Fruit fly (Drosophila melanogaster) whole organism, embryonic: ENCODE results near the gene cni.

ENCODE experiments used
- Ada2b ChIP-seq: fragments of 200-800 bp; sonication (Bioruptor generic); IDR thresholded peaks from 2 replicates; pipeline ENCODE4 v1.3.6; 2022; ENCODE audit warnings: missing biosample characterization, missing genetic modification characterization
- Atf3 ChIP-seq: fragments of 200-800 bp; sonication (Bioruptor generic); optimal IDR thresholded peaks from 3 replicates; lab custom pipeline; 2016; ENCODE audit warnings: missing biosample characterization, missing genetic modification characterization
- CG10543 ChIP-seq: fragments of 200-800 bp; sonication (Bioruptor generic); optimal IDR thresholded peaks from 3 replicates; lab custom pipeline; 2017; ENCODE audit warnings: missing biosample characterization, mild to moderate bottlenecking, missing genetic modification characterization, moderate library complexity
- CG10565 ChIP-seq: fragments of 200-800 bp; sonication (Bioruptor generic); optimal IDR thresholded peaks from 3 replicates; lab custom pipeline; 2016; ENCODE audit warnings: missing biosample characterization, mild to moderate bottlenecking, missing genetic modification characterization
- CG12659 ChIP-seq: fragments of 200-800 bp; sonication (Bioruptor generic); optimal IDR thresholded peaks from 3 replicates; lab custom pipeline; 2017; ENCODE audit warnings: mild to moderate bottlenecking, missing biosample characterization, missing genetic modification reagents, missing genetic modification characterization
- CG12769 ChIP-seq: fragments of 200-800 bp; sonication (Bioruptor generic); optimal IDR thresholded peaks from 2 replicates; lab custom pipeline; 2019; ENCODE audit warnings: missing biosample characterization, mild to moderate bottlenecking, missing genetic modification characterization, moderate library complexity
- CG13287 ChIP-seq: fragments of 200-800 bp; sonication (Bioruptor generic); IDR thresholded peaks from 2 replicates; pipeline ENCODE4 v1.3.6; 2022; ENCODE audit warnings: missing biosample characterization, missing genetic modification characterization; ENCODE audit not compliant: partially characterized antibody
- CG13424 ChIP-seq: fragments of 200-800 bp; sonication (Bioruptor generic); optimal IDR thresholded peaks from 2 replicates; lab custom pipeline; 2019; ENCODE audit warnings: missing biosample characterization, mild to moderate bottlenecking, missing genetic modification characterization, moderate library complexity
- CG1529 ChIP-seq: fragments of 200-800 bp; sonication (Bioruptor generic); optimal IDR thresholded peaks from 3 replicates; lab custom pipeline; 2018; ENCODE audit warnings: missing biosample characterization, missing genetic modification characterization
- CG1647 ChIP-seq: fragments of 200-800 bp; sonication (Bioruptor generic); optimal IDR thresholded peaks from 3 replicates; lab custom pipeline; 2016; ENCODE audit warnings: missing biosample characterization, missing genetic modification characterization
- CG18599 ChIP-seq: fragments of 200-800 bp; sonication (Bioruptor generic); optimal IDR thresholded peaks from 3 replicates; lab custom pipeline; 2017; ENCODE audit warnings: missing biosample characterization, missing genetic modification characterization, mild to moderate bottlenecking, moderate library complexity, missing genetic modification reagents
- CG30403 ChIP-seq: fragments of 200-800 bp; sonication (Bioruptor generic); optimal IDR thresholded peaks from 3 replicates; lab custom pipeline; 2016; ENCODE audit warnings: missing biosample characterization, missing genetic modification characterization
- CG32767 ChIP-seq: fragments of 200-800 bp; sonication (Bioruptor generic); IDR thresholded peaks from 2 replicates; pipeline ENCODE4 v1.3.6; 2022; ENCODE audit warnings: missing biosample characterization, missing genetic modification characterization
- CG4328 ChIP-seq: fragments of 200-800 bp; sonication (Bioruptor generic); optimal IDR thresholded peaks from 3 replicates; lab custom pipeline; 2017; ENCODE audit warnings: missing biosample characterization, missing genetic modification reagents, missing genetic modification characterization
- CG6791 ChIP-seq: fragments of 200-800 bp; sonication (Bioruptor generic); IDR thresholded peaks from 3 replicates; pipeline ENCODE4 v1.3.6; 2022; ENCODE audit warnings: missing biosample characterization, missing genetic modification characterization; ENCODE audit not compliant: partially characterized antibody
- CG7372 ChIP-seq: fragments of 200-800 bp; sonication (Bioruptor generic); IDR thresholded peaks from 2 replicates; pipeline ENCODE4 v1.3.6; 2022; ENCODE audit warnings: missing biosample characterization, missing genetic modification characterization
- CG8924 ChIP-seq: fragments of 200-800 bp; optimal IDR thresholded peaks from 3 replicates; lab custom pipeline; 2019; ENCODE audit warnings: missing biosample characterization, mild to moderate bottlenecking, missing genetic modification characterization, moderate library complexity
- CHES-1-like ChIP-seq: fragments of 200-800 bp; sonication (Bioruptor generic); optimal IDR thresholded peaks from 2 replicates; lab custom pipeline; 2016; ENCODE audit warnings: missing biosample characterization, missing genetic modification characterization
- CoRest ChIP-seq: fragments of 200-800 bp; sonication (Bioruptor generic); optimal IDR thresholded peaks from 3 replicates; lab custom pipeline; 2018; ENCODE audit warnings: missing biosample characterization, mild to moderate bottlenecking, missing genetic modification characterization, moderate library complexity
- Dip2 ChIP-seq: fragments of 200-800 bp; sonication (Bioruptor generic); IDR thresholded peaks from 2 replicates; pipeline ENCODE4 v1.3.6; 2022; ENCODE audit warnings: missing biosample characterization, missing genetic modification characterization
- ERR ChIP-seq: fragments of 200-800 bp; sonication (Bioruptor generic); optimal IDR thresholded peaks from 2 replicates; lab custom pipeline; 2016; ENCODE audit warnings: missing biosample characterization, missing genetic modification characterization
- Elba2 ChIP-seq: fragments of 200-800 bp; sonication (Bioruptor generic); optimal IDR thresholded peaks from 3 replicates; lab custom pipeline; 2016; ENCODE audit warnings: missing biosample characterization, missing genetic modification characterization
- Fer2 ChIP-seq: fragments of 200-800 bp; sonication (Bioruptor generic); optimal IDR thresholded peaks from 2 replicates; lab custom pipeline; 2018; ENCODE audit warnings: missing biosample characterization, mild to moderate bottlenecking, missing genetic modification characterization, moderate library complexity
- HHEX ChIP-seq: fragments of 200-800 bp; sonication (Bioruptor generic); optimal IDR thresholded peaks from 3 replicates; lab custom pipeline; 2017; ENCODE audit warnings: missing biosample characterization, mild to moderate bottlenecking, missing genetic modification characterization, missing genetic modification reagents
- Mad ChIP-seq: fragments of 200-800 bp; sonication (Bioruptor generic); optimal IDR thresholded peaks from 2 replicates; lab custom pipeline; 2016; ENCODE audit warnings: missing biosample characterization, missing genetic modification characterization
- NFAT ChIP-seq: fragments of 200-800 bp; sonication (Bioruptor generic); IDR thresholded peaks from 2 replicates; pipeline ENCODE4 v1.3.6; 2022; ENCODE audit warnings: missing biosample characterization, missing genetic modification characterization
- Spps ChIP-seq: fragments of 200-800 bp; sonication (Bioruptor generic); optimal IDR thresholded peaks from 2 replicates; lab custom pipeline; 2018; ENCODE audit warnings: missing biosample characterization, mild to moderate bottlenecking, missing genetic modification characterization
- Ssrp ChIP-seq: fragments of 200-800 bp; sonication (Bioruptor generic); optimal IDR thresholded peaks from 2 replicates; lab custom pipeline; 2018; ENCODE audit warnings: missing biosample characterization, mild to moderate bottlenecking, missing genetic modification characterization, moderate library complexity
- Xbp1 ChIP-seq: fragments of 200-800 bp; sonication (Bioruptor generic); optimal IDR thresholded peaks from 3 replicates; lab custom pipeline; 2016; ENCODE audit warnings: missing biosample characterization, mild to moderate bottlenecking, missing genetic modification characterization
- cato ChIP-seq: fragments of 200-800 bp; sonication (Bioruptor generic); optimal IDR thresholded peaks from 2 replicates; lab custom pipeline; 2016; ENCODE audit warnings: missing biosample characterization, missing genetic modification characterization, borderline replicate concordance
- cg ChIP-seq: fragments of 200-800 bp; sonication (Bioruptor generic); optimal IDR thresholded peaks from 3 replicates; lab custom pipeline; 2019; ENCODE audit warnings: missing biosample characterization, mild to moderate bottlenecking, missing genetic modification characterization, moderate library complexity
- dmrt11E ChIP-seq: fragments of 200-800 bp; sonication (Bioruptor generic); optimal IDR thresholded peaks from 3 replicates; lab custom pipeline; 2018; ENCODE audit warnings: missing biosample characterization, mild to moderate bottlenecking, missing genetic modification characterization, moderate library complexity
- dmrt99B ChIP-seq: fragments of 200-800 bp; sonication (Bioruptor generic); optimal IDR thresholded peaks from 2 replicates; lab custom pipeline; 2018; ENCODE audit warnings: missing biosample characterization, mild to moderate bottlenecking, missing genetic modification characterization, moderate library complexity
- emc ChIP-seq: fragments of 200-800 bp; sonication (Bioruptor generic); optimal IDR thresholded peaks from 2 replicates; lab custom pipeline; 2016; ENCODE audit warnings: missing biosample characterization, missing genetic modification characterization
- eve ChIP-seq, 2 experiments: fragments of >200 bp; optimal IDR thresholded peaks; 2 replicates each; lab custom pipeline; 2017; ENCODE audit warnings: missing biosample characterization in 2 of 2, missing genetic modification characterization in 2 of 2
- fd64A ChIP-seq: fragments of 200-800 bp; sonication (Bioruptor generic); optimal IDR thresholded peaks from 3 replicates; lab custom pipeline; 2018; ENCODE audit warnings: missing biosample characterization, mild to moderate bottlenecking, missing genetic modification characterization
- hth ChIP-seq: fragments of >200 bp; optimal IDR thresholded peaks from 2 replicates; lab custom pipeline; 2017; ENCODE audit warnings: inconsistent platforms
- jing ChIP-seq: fragments of 200-800 bp; sonication (Bioruptor generic); optimal IDR thresholded peaks from 2 replicates; lab custom pipeline; 2018; ENCODE audit warnings: missing biosample characterization, mild to moderate bottlenecking, missing genetic modification characterization
- lola ChIP-seq, 3 experiments: fragments of >200 bp in 2 of 3; fragments of 200-800 bp in 1 of 3; sonication (Bioruptor generic) in 1 of 3; optimal IDR thresholded peaks; 2 replicates each; lab custom pipeline; 2017 to 2019; ENCODE audit warnings: missing biosample characterization in 3 of 3, missing genetic modification characterization in 3 of 3, mild to moderate bottlenecking in 1 of 3, moderate library complexity in 1 of 3
- luna ChIP-seq: fragments of 200-800 bp; sonication (Bioruptor generic); optimal IDR thresholded peaks from 2 replicates; lab custom pipeline; 2016; ENCODE audit warnings: missing biosample characterization, missing genetic modification characterization
- org-1 ChIP-seq: fragments of 200-800 bp; sonication (Bioruptor generic); optimal IDR thresholded peaks from 2 replicates; lab custom pipeline; 2017; ENCODE audit warnings: missing biosample characterization, missing genetic modification characterization
- pho ChIP-seq: fragments of 200-800 bp; sonication (Bioruptor generic); optimal IDR thresholded peaks from 2 replicates; lab custom pipeline; 2016; ENCODE audit warnings: missing biosample characterization, missing genetic modification characterization
- pzg ChIP-seq: fragments of 200-800 bp; sonication (Bioruptor generic); optimal IDR thresholded peaks from 3 replicates; lab custom pipeline; 2018; ENCODE audit warnings: missing biosample characterization, mild to moderate bottlenecking, missing genetic modification characterization, moderate library complexity
- slp2 ChIP-seq: fragments of 200-800 bp; sonication (Bioruptor generic); optimal IDR thresholded peaks from 2 replicates; lab custom pipeline; 2016; ENCODE audit warnings: missing biosample characterization, missing genetic modification characterization
- tin ChIP-seq: fragments of 200-800 bp; sonication (Bioruptor generic); optimal IDR thresholded peaks from 3 replicates; lab custom pipeline; 2016; ENCODE audit warnings: missing biosample characterization, missing genetic modification characterization
- tio ChIP-seq: fragments of 200-800 bp; sonication (Bioruptor generic); optimal IDR thresholded peaks from 2 replicates; lab custom pipeline; 2017; ENCODE audit warnings: missing biosample characterization, missing genetic modification characterization, inconsistent platforms
- trem ChIP-seq: fragments of 200-800 bp; optimal IDR thresholded peaks from 3 replicates; lab custom pipeline; 2019; ENCODE audit warnings: missing biosample characterization, mild to moderate bottlenecking, missing genetic modification characterization, moderate library complexity
- vnd ChIP-seq: fragments of 200-800 bp; sonication (Bioruptor generic); IDR thresholded peaks from 3 replicates; pipeline ENCODE4 v1.3.6; 2022; ENCODE audit warnings: missing biosample characterization, missing genetic modification characterization; ENCODE audit not compliant: partially characterized antibody
- zfh2 ChIP-seq: fragments of 200-800 bp; sonication (Bioruptor generic); optimal IDR thresholded peaks from 2 replicates; lab custom pipeline; 2016; ENCODE audit warnings: missing biosample characterization, missing genetic modification characterization

cni gene

DNA sequence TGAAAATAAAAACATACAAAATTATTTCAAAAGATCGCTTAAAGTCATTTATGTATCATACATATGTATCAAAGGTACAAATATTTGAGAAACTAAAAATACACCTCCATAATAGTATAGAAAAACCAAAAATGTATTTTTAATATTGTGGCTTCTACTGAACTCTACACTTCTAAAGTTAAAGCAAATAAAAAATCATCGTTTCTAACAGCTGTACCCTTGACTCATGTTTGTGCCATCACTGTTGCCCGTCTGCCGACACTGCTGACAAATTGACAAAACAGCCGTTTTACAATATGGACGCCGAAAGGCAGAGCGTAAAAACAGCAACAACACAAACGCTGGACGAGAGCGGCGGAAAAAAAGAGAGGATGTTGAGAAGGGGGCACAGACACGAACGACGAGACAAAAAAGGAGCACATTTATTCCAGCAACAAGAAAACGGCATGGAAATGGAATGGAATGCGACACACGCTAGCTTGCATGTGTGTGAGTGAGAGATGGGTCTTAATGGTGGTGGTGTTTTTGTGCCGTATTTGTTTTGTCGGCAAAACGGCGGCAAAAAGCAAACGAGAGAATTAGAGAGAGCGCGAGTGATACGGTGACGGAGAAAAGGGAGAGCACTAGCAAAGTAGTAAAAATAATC lies 24.0 kb downstream of the cni start (continued):
- TF ChIP-seq CG13424 = peak; percentile 82
- peak; percentile 1 for TF ChIP-seq pzg
- peak; percentile 88 for TF ChIP-seq CG12659 (GFP tag; lab: Kevin White, UChicago)
- TF ChIP-seq CG32767 = no peak
- peak; percentile 85 for TF ChIP-seq pho (GFP tag; lab: Kevin White, UChicago)
- TF ChIP-seq Spps (tag; lab: Kevin White, UChicago) = peak; percentile 77
- peak; percentile 52 for TF ChIP-seq cato (GFP tag; lab: Kevin White, UChicago)
- peak; percentile 71 for TF ChIP-seq CG10543 (GFP tag; lab: Kevin White, UChicago)
- peak; percentile 79 for TF ChIP-seq Xbp1 (GFP tag; lab: Kevin White, UChicago)
- TF ChIP-seq tio = peak; percentile 68
- no peak for TF ChIP-seq Ada2b (GFP tag; lab: Robert Waterston, UW)
- TF ChIP-seq NFAT = no peak
- TF ChIP-seq CG7372 (GFP tag; lab: Robert Waterston, UW) = no peak
- peak; percentile 88 for TF ChIP-seq HHEX (GFP tag; lab: Kevin White, UChicago)
- no peak for TF ChIP-seq Elba2 (GFP tag; lab: Kevin White, UChicago)
- peak; percentile 87 for TF ChIP-seq CG8924 (tag; lab: Kevin White, UChicago)
- peak; percentile 85 for TF ChIP-seq dmrt99B (tag; lab: Kevin White, UChicago)
- TF ChIP-seq vnd (GFP tag; lab: Robert Waterston, UW) = no peak
- TF ChIP-seq cg (GFP tag; lab: Kevin White, UChicago) = peak; percentile 88
- TF ChIP-seq CG18599 (GFP tag; lab: Kevin White, UChicago) = peak; percentile 87
- TF ChIP-seq tin (GFP tag; lab: Kevin White, UChicago) = peak; percentile 51
- peak; percentile 80 for TF ChIP-seq CoRest (tag; lab: Kevin White, UChicago)
- TF ChIP-seq Mad (GFP tag; lab: Kevin White, UChicago) = peak; percentile 79
- no peak for TF ChIP-seq luna
- peak; percentile 38 for TF ChIP-seq jing
- no peak for TF ChIP-seq hth (lab: Kevin White, UChicago)
- TF ChIP-seq CHES-1-like (GFP tag; lab: Kevin White, UChicago) = peak; percentile 85
- TF ChIP-seq CG4328 = peak; percentile 71
- peak; percentile 61 for TF ChIP-seq emc (GFP tag; lab: Kevin White, UChicago)
- peak; percentile 70 for TF ChIP-seq CG1529 (GFP tag; lab: Kevin White, UChicago)
- peak; percentile 46 for TF ChIP-seq ERR
- peak; percentile 82 for TF ChIP-seq CG30403 (GFP tag; lab: Kevin White, UChicago)
- TF ChIP-seq Atf3 = peak; percentile 85
- TF ChIP-seq CG13287 = no peak
- peak; percentile 55 for TF ChIP-seq fd64A (GFP tag; lab: Kevin White, UChicago)
- TF ChIP-seq slp2 (GFP tag; lab: Kevin White, UChicago) = peak; percentile 52
- TF ChIP-seq CG10565 (GFP tag; lab: Kevin White, UChicago) = no peak
- TF ChIP-seq lola (GFP tag; optimal IDR thresholded peaks at IDR 0.05; lab: Kevin White, UChicago) = peak in 1 of 3 experiments; percentile 78
- TF ChIP-seq eve (GFP tag; optimal IDR thresholded peaks at IDR 0.05; lab: Kevin White, UChicago) = no peak
- TF ChIP-seq trem (tag; lab: Kevin White, UChicago) = peak; percentile 79
- TF ChIP-seq zfh2 (GFP tag; lab: Kevin White, UChicago) = peak; percentile 87
- peak; percentile 81 for TF ChIP-seq dmrt11E
- TF ChIP-seq Dip2 (GFP tag; lab: Robert Waterston, UW) = no peak
- TF ChIP-seq Fer2 (tag; lab: Kevin White, UChicago) = peak; percentile 64
- TF ChIP-seq Ssrp (tag; lab: Kevin White, UChicago) = peak; percentile 67
- no peak for TF ChIP-seq CG6791 (GFP tag; lab: Robert Waterston, UW)
- TF ChIP-seq org-1 (GFP tag; lab: Kevin White, UChicago) = peak; percentile 74
- TF ChIP-seq CG1647 (GFP tag; lab: Kevin White, UChicago) = peak; percentile 51
- TF ChIP-seq CG12769 (tag; lab: Kevin White, UChicago) = peak; percentile 73
